Worm (Caenorhabditis elegans): ENCODE results near the gene F38B6.7.

DNA sequence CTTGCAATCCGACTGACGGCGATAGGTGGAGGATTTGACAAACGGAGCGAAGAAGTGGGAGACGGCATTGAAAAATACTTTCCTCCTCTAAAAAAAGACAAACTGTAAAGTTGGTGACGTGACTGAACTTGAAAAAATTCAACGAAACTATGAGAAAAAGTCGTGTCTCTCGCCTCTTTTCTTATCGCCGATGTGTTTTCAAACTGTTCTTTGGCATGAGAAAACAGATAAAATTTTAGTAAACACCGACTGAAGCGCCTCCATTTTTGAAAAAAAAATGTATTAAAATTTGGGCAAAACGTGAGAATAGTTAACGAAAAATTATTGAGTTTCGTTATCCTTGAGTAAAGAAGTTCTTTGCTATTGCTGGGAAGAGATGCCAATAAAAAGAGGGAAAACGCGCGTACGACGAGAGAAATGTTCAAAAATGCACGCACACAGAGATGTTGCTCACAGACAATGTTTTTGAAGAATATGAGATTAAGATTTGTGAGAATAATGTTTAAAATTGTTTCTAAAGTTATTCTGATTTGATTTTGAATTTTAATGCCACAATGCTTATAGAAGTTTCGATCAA is 30.7 kb upstream of the F38B6.7 start:
- TF ChIP-seq unc-130 (GFP tag; optimal IDR thresholded peaks at IDR 0.05) (no peak), zag-1 (tag; optimal IDR thresholded peaks at IDR 0.05) (no peak), rbr-2 (tag; optimal IDR thresholded peaks at IDR 0.05) (no peak), unc-62 (GFP tag; optimal IDR thresholded peaks at IDR 0.05 in 1 of 2) (no peak), unc-62 (tag; optimal IDR thresholded peaks at IDR 0.05) (no peak)

All from whole organism, L4 larva.